Worm (Caenorhabditis elegans) whole organism, dauer: ENCODE results near the gene hrg-2.

Experiments used
- unc-62 ChIP-seq: sonication (generic microtip); optimal IDR thresholded peaks from 2 replicates; lab custom pipeline; 2017; ENCODE audit warnings: missing biosample characterization, missing genetic modification reagents, missing genetic modification characterization

Gene hrg-2

ce11 chrV:12371386-12371785 is 38.9 kb downstream of the hrg-2 start, which contains the start of gene F23H12.7:
Gene F23H12.7 (plus strand): TSS chrV:12371686.
- no peak for TF ChIP-seq unc-62 (GFP tag; lab: Kevin White, UChicago)

ce11 chrV:12369437-12369836 is 40.9 kb downstream of the hrg-2 start, which contains the start of gene gcy-13:
Gene gcy-13 (minus strand): TSS chrV:12369537.
- no peak for TF ChIP-seq unc-62 (GFP tag; lab: Kevin White, UChicago)

DNA sequence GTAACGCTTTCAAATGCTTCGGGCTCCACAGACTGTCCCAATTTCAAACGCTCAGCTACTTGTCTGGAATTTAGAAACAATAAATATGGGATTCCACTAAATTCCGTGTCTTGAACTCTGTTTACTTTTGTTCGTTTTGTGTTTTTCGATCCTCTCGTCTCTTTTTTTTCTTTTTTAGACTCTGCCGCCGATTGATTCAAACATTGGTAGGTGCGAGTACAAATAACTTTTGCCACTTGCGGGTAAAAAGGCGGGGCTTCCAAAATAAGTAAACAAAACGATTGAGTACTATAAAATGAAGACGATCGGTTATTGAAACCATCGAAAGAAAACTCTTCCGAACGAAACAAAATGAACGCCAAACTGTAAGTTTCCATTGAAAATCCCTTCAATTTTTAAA is 45.2 kb downstream of the hrg-2 start, which contains the start of gene fipr-2:
Gene fipr-2, plus strand, starts transcription at position 245 of the 400 bp plus-strand sequence.
- TF ChIP-seq unc-62 (GFP tag; lab: Kevin White, UChicago): no peak

ce11 chrV:12361644-12362043 is 48.7 kb downstream of the hrg-2 start, which contains the start of gene fipr-1:
Gene fipr-1 (minus strand): TSS chrV:12361744.
- no peak for TF ChIP-seq unc-62 (GFP tag; lab: Kevin White, UChicago)
